Fruit fly (Drosophila melanogaster) whole organism, wandering third instar larva: Measurements from ENCODE around the gene CG14275.

Source experiments
- Abd-B ChIP-seq: fragments of >200 bp; optimal IDR thresholded peaks from 2 replicates; lab custom pipeline; 2017; ENCODE audit warnings: missing biosample characterization, missing genetic modification characterization
- CG32264 ChIP-seq: fragments of 200-800 bp; sonication (Bioruptor generic); optimal IDR thresholded peaks from 2 replicates; lab custom pipeline; 2016; ENCODE audit warnings: missing biosample characterization, missing genetic modification characterization
- CG9705 ChIP-seq: fragments of 200-800 bp; sonication (Bioruptor generic); optimal IDR thresholded peaks from 2 replicates; lab custom pipeline; 2018; ENCODE audit warnings: missing biosample characterization, mild to moderate bottlenecking, missing genetic modification characterization
- CrebA ChIP-seq: fragments of 200-800 bp; sonication (Bioruptor generic); optimal IDR thresholded peaks from 2 replicates; lab custom pipeline; 2016; ENCODE audit warnings: missing biosample characterization, mild to moderate bottlenecking, missing genetic modification characterization, borderline replicate concordance
- Dfd ChIP-seq: fragments of >200 bp; optimal IDR thresholded peaks from 2 replicates; lab custom pipeline; 2017; ENCODE audit warnings: missing biosample characterization, missing genetic modification characterization
- Dif ChIP-seq: fragments of 200-275, 200-300 bp; sonication (Bioruptor generic); optimal IDR thresholded peaks from 2 replicates; lab custom pipeline; 2018; ENCODE audit warnings: missing biosample characterization, missing genetic modification characterization; ENCODE audit not compliant: partially characterized antibody
- GATAd ChIP-seq: sonication (Bioruptor generic); optimal IDR thresholded peaks from 2 replicates; lab custom pipeline; 2016; ENCODE audit warnings: missing biosample characterization, missing genetic modification characterization
- HLH106 ChIP-seq: fragments of 200-800 bp; optimal IDR thresholded peaks from 3 replicates; lab custom pipeline; 2019; ENCODE audit warnings: missing biosample characterization, mild to moderate bottlenecking, missing genetic modification characterization, moderate library complexity
- Hnf4 ChIP-seq: fragments of 200-800 bp; sonication (Bioruptor generic); optimal IDR thresholded peaks from 2 replicates; lab custom pipeline; 2016; ENCODE audit warnings: missing biosample characterization, mild to moderate bottlenecking, missing genetic modification characterization
- Hr78 ChIP-seq: fragments of >200 bp; optimal IDR thresholded peaks from 2 replicates; lab custom pipeline; 2017; ENCODE audit warnings: missing biosample characterization, missing genetic modification characterization
- Hr83 ChIP-seq: fragments of 200-300 bp; sonication (Bioruptor generic); optimal IDR thresholded peaks from 2 replicates; lab custom pipeline; 2016; ENCODE audit warnings: missing biosample characterization, mild to moderate bottlenecking, missing genetic modification characterization, moderate library complexity; ENCODE audit not compliant: poor library complexity, severe bottlenecking
- Jra ChIP-seq: sonication (Bioruptor generic); optimal IDR thresholded peaks from 2 replicates; lab custom pipeline; 2016; ENCODE audit warnings: missing biosample characterization, missing genetic modification characterization
- Mio ChIP-seq: sonication (Bioruptor generic); optimal IDR thresholded peaks from 2 replicates; lab custom pipeline; 2016; ENCODE audit warnings: missing biosample characterization, missing genetic modification characterization
- Myc ChIP-seq: fragments of >200 bp; optimal IDR thresholded peaks from 2 replicates; lab custom pipeline; 2017
- N ChIP-seq: fragments of >200 bp; optimal IDR thresholded peaks from 2 replicates; lab custom pipeline; 2018; ENCODE audit warnings: missing biosample characterization, missing external identifiers, missing genetic modification characterization
- OdsH ChIP-seq: fragments of 200-800 bp; sonication (Bioruptor generic); optimal IDR thresholded peaks from 2 replicates; lab custom pipeline; 2016; ENCODE audit warnings: missing biosample characterization, mild to moderate bottlenecking, missing genetic modification characterization
- Rel ChIP-seq, 2 experiments: fragments of 200-800 bp; sonication (Bioruptor generic) in 1 of 2; optimal IDR thresholded peaks; 2 replicates in 1 of 2; 3 replicates in 1 of 2; lab custom pipeline; 2016 to 2019; ENCODE audit warnings: mild to moderate bottlenecking in 2 of 2, missing biosample characterization in 2 of 2, missing genetic modification characterization in 2 of 2, moderate library complexity in 1 of 2
- Sp1 ChIP-seq: fragments of 200-800 bp; sonication (Bioruptor generic); optimal IDR thresholded peaks from 3 replicates; lab custom pipeline; 2019; ENCODE audit warnings: missing biosample characterization, mild to moderate bottlenecking, missing genetic modification characterization, moderate library complexity
- Vsx2 ChIP-seq: fragments of 200-300, 225-300 bp; sonication (Bioruptor generic); optimal IDR thresholded peaks from 2 replicates; lab custom pipeline; 2018; ENCODE audit warnings: missing biosample characterization, missing genetic modification characterization; ENCODE audit not compliant: partially characterized antibody
- br ChIP-seq: fragments of 200-800 bp; sonication (Bioruptor generic); optimal IDR thresholded peaks from 2 replicates; lab custom pipeline; 2016; ENCODE audit warnings: missing biosample characterization, missing genetic modification characterization
- brk ChIP-seq: fragments of 200-800 bp; sonication (Bioruptor generic); optimal IDR thresholded peaks from 2 replicates; lab custom pipeline; 2016; ENCODE audit warnings: missing biosample characterization, mild to moderate bottlenecking, missing genetic modification characterization
- dl ChIP-seq, 2 experiments: fragments of 175-275, 200-275 bp in 1 of 2; fragments of 200-275 bp in 1 of 2; sonication (Bioruptor generic); optimal IDR thresholded peaks; lab custom pipeline; 2018; ENCODE audit warnings: mild to moderate bottlenecking in 2 of 2, missing biosample characterization in 2 of 2, missing genetic modification characterization in 2 of 2, moderate library complexity in 2 of 2; ENCODE audit not compliant: partially characterized antibody in 2 of 2, insufficient read depth in 1 of 2
- dmrt93B ChIP-seq: fragments of 200-800 bp; sonication (Bioruptor generic); optimal IDR thresholded peaks from 2 replicates; lab custom pipeline; 2018; ENCODE audit warnings: missing biosample characterization, mild to moderate bottlenecking, missing genetic modification characterization
- dsf ChIP-seq: sonication (Bioruptor generic); optimal IDR thresholded peaks from 2 replicates; lab custom pipeline; 2016; ENCODE audit warnings: missing biosample characterization, missing genetic modification characterization, borderline replicate concordance
- ey ChIP-seq: fragments of 200-800 bp; sonication (Bioruptor generic); optimal IDR thresholded peaks from 2 replicates; lab custom pipeline; 2016; ENCODE audit warnings: missing biosample characterization, missing genetic modification characterization
- foxo ChIP-seq, 2 experiments: fragments of 200-800 bp; sonication (Bioruptor generic); optimal IDR thresholded peaks; 2 replicates in 1 of 2; 3 replicates in 1 of 2; lab custom pipeline; 2016 to 2017; ENCODE audit warnings: missing biosample characterization in 2 of 2, missing genetic modification characterization in 2 of 2
- fru ChIP-seq: fragments of 200-800 bp; sonication (Bioruptor generic); optimal IDR thresholded peaks from 3 replicates; lab custom pipeline; 2016; ENCODE audit warnings: missing biosample characterization, mild to moderate bottlenecking, missing genetic modification characterization
- h ChIP-seq: fragments of 200-800 bp; sonication (Bioruptor generic); optimal IDR thresholded peaks from 3 replicates; lab custom pipeline; 2016; ENCODE audit warnings: missing biosample characterization, mild to moderate bottlenecking, missing genetic modification characterization
- jim ChIP-seq: fragments of 175-275, 200-325 bp; sonication (Bioruptor generic); optimal IDR thresholded peaks from 2 replicates; lab custom pipeline; 2016; ENCODE audit warnings: missing biosample characterization, mild to moderate bottlenecking, missing genetic modification characterization
- lola ChIP-seq: fragments of >200 bp; optimal IDR thresholded peaks from 2 replicates; lab custom pipeline; 2017; ENCODE audit warnings: missing biosample characterization, missing genetic modification characterization
- pan ChIP-seq: fragments of >200 bp; optimal IDR thresholded peaks from 2 replicates; lab custom pipeline; 2017
- psq ChIP-seq: fragments of 200-800 bp; sonication (Bioruptor generic); optimal IDR thresholded peaks from 3 replicates; lab custom pipeline; 2017; ENCODE audit warnings: missing biosample characterization, mild to moderate bottlenecking, missing genetic modification characterization, moderate library complexity
- rgr ChIP-seq: fragments of 200-800 bp; sonication (Bioruptor generic); optimal IDR thresholded peaks from 3 replicates; lab custom pipeline; 2016; ENCODE audit warnings: missing biosample characterization, mild to moderate bottlenecking, missing genetic modification characterization
- sage ChIP-seq: fragments of 200-800 bp; sonication (Bioruptor generic); optimal IDR thresholded peaks from 2 replicates; lab custom pipeline; 2016; ENCODE audit warnings: missing biosample characterization, mild to moderate bottlenecking, missing genetic modification characterization
- sv ChIP-seq: fragments of 200-800 bp; sonication (Bioruptor generic); optimal IDR thresholded peaks from 3 replicates; lab custom pipeline; 2016; ENCODE audit warnings: missing biosample characterization, missing genetic modification characterization
- tai ChIP-seq: sonication (Bioruptor generic); optimal IDR thresholded peaks from 2 replicates; lab custom pipeline; 2016; ENCODE audit warnings: missing biosample characterization, missing genetic modification characterization
- usp ChIP-seq: fragments of >200 bp; optimal IDR thresholded peaks from 2 replicates; lab custom pipeline; 2017; ENCODE audit warnings: missing biosample characterization, missing genetic modification characterization
- woc ChIP-seq: sonication (Bioruptor generic); optimal IDR thresholded peaks from 2 replicates; lab custom pipeline; 2016; ENCODE audit warnings: missing biosample characterization, mild to moderate bottlenecking, missing genetic modification characterization

CG14275 gene

dm6 chr2L:8290653-8291233 is 36.5 kb upstream of the CG14275 start:
- TF ChIP-seq CrebA (GFP tag; lab: Kevin White, UChicago), result peak; percentile 62
- peak; percentile 8 for TF ChIP-seq Rel (GFP tag; optimal IDR thresholded peaks at IDR 0.05; lab: Kevin White, UChicago)
- peak; percentile 62 for TF ChIP-seq Rel (tag; optimal IDR thresholded peaks at IDR 0.05; lab: Kevin White, UChicago)
- TF ChIP-seq OdsH (GFP tag; lab: Kevin White, UChicago), result peak; percentile 83
- TF ChIP-seq Sp1, result peak; percentile 85
- TF ChIP-seq HLH106 (tag; lab: Kevin White, UChicago), result peak; percentile 87
- peak; percentile 64 for TF ChIP-seq Jra (GFP tag; lab: Kevin White, UChicago)
- peak; percentile 85 for TF ChIP-seq ey (GFP tag; lab: Kevin White, UChicago)
- no peak for TF ChIP-seq jim (GFP tag; lab: Kevin White, UChicago)
- peak; percentile 73 for TF ChIP-seq dmrt93B (GFP tag; lab: Kevin White, UChicago)
- TF ChIP-seq CG9705 (GFP tag; lab: Kevin White, UChicago), result peak; percentile 63
- TF ChIP-seq tai (GFP tag; lab: Kevin White, UChicago), result peak; percentile 81
- TF ChIP-seq dl (GFP tag; optimal IDR thresholded peaks at IDR 0.05; lab: Kevin White, UChicago; ENCODE audit: insufficient read depth in 1 of 2, partially characterized antibody in 2 of 2), result no peak
- TF ChIP-seq foxo (GFP tag; optimal IDR thresholded peaks at IDR 0.05; lab: Kevin White, UChicago), result peak; percentile 30 to 89
- TF ChIP-seq fru, result peak; percentile 87
- TF ChIP-seq Abd-B (GFP tag; lab: Kevin White, UChicago), result no peak
- TF ChIP-seq Hnf4, result peak; percentile 85
- no peak for TF ChIP-seq dsf (GFP tag; lab: Kevin White, UChicago)
- peak; percentile 85 for TF ChIP-seq br (GFP tag; lab: Kevin White, UChicago)
- TF ChIP-seq rgr (GFP tag; lab: Kevin White, UChicago), result peak; percentile 83
- peak; percentile 76 for TF ChIP-seq psq (GFP tag; lab: Kevin White, UChicago)
- no peak for TF ChIP-seq Hr83 (GFP tag; lab: Kevin White, UChicago)
- no peak for TF ChIP-seq lola (GFP tag; lab: Kevin White, UChicago)
- no peak for TF ChIP-seq GATAd
- TF ChIP-seq CG32264 (GFP tag; lab: Kevin White, UChicago), result peak; percentile 59
- peak; percentile 15 for TF ChIP-seq Mio (GFP tag; lab: Kevin White, UChicago)
- peak; percentile 61 for TF ChIP-seq brk
- peak; percentile 89 for TF ChIP-seq h (GFP tag; lab: Kevin White, UChicago)
- TF ChIP-seq Hr78 (GFP tag; lab: Kevin White, UChicago), result no peak
- no peak for TF ChIP-seq pan (lab: Kevin White, UChicago)
- TF ChIP-seq woc, result peak; percentile 85
- TF ChIP-seq N (GFP tag; lab: Kevin White, UChicago), result no peak
- no peak for TF ChIP-seq Dif
- TF ChIP-seq sage (GFP tag; lab: Kevin White, UChicago), result peak; percentile 73
- no peak for TF ChIP-seq usp (GFP tag; lab: Kevin White, UChicago)

- peak; percentile 12 to 75 for TF ChIP-seq foxo (GFP tag; optimal IDR thresholded peaks at IDR 0.05; lab: Kevin White, UChicago)
- peak; percentile 86 for TF ChIP-seq OdsH (GFP tag; lab: Kevin White, UChicago)
- TF ChIP-seq dmrt93B (GFP tag; lab: Kevin White, UChicago), result peak; percentile 33
- TF ChIP-seq Hr78 (GFP tag; lab: Kevin White, UChicago), result no peak
- TF ChIP-seq br (GFP tag; lab: Kevin White, UChicago), result peak; percentile 83
- no peak for TF ChIP-seq Myc (lab: Kevin White, UChicago)
- TF ChIP-seq Vsx2 (GFP tag; lab: Kevin White, UChicago), result no peak
- TF ChIP-seq woc, result peak; percentile 55
- no peak for TF ChIP-seq usp (GFP tag; lab: Kevin White, UChicago)
- TF ChIP-seq Hr83 (GFP tag; lab: Kevin White, UChicago), result no peak
- peak; percentile 25 for TF ChIP-seq CG9705 (GFP tag; lab: Kevin White, UChicago)
- peak; percentile 62 for TF ChIP-seq CrebA (GFP tag; lab: Kevin White, UChicago)
- peak; percentile 80 for TF ChIP-seq h (GFP tag; lab: Kevin White, UChicago)
- no peak for TF ChIP-seq Dif
- TF ChIP-seq sage (GFP tag; lab: Kevin White, UChicago), result peak; percentile 3
- TF ChIP-seq Hnf4, result peak; percentile 78
- peak; percentile 78 for TF ChIP-seq fru
- no peak for TF ChIP-seq pan (lab: Kevin White, UChicago)
- TF ChIP-seq Dfd, result peak; percentile 54
- peak; percentile 96 for TF ChIP-seq sv (GFP tag; lab: Kevin White, UChicago)
- no peak for TF ChIP-seq Mio (GFP tag; lab: Kevin White, UChicago)
- TF ChIP-seq psq (GFP tag; lab: Kevin White, UChicago), result peak; percentile 59
- TF ChIP-seq Sp1, result peak; percentile 80
- no peak for TF ChIP-seq dl (GFP tag; optimal IDR thresholded peaks at IDR 0.05; lab: Kevin White, UChicago; ENCODE audit: insufficient read depth in 1 of 2, partially characterized antibody in 2 of 2)
- peak; percentile 84 for TF ChIP-seq rgr (GFP tag; lab: Kevin White, UChicago)
- TF ChIP-seq Rel (GFP tag; optimal IDR thresholded peaks at IDR 0.05; lab: Kevin White, UChicago), result no peak
- peak; percentile 32 for TF ChIP-seq Rel (tag; optimal IDR thresholded peaks at IDR 0.05; lab: Kevin White, UChicago)
- no peak for TF ChIP-seq lola (GFP tag; lab: Kevin White, UChicago)
- TF ChIP-seq N (GFP tag; lab: Kevin White, UChicago), result no peak
- TF ChIP-seq dsf (GFP tag; lab: Kevin White, UChicago), result peak; percentile 26
- TF ChIP-seq ey (GFP tag; lab: Kevin White, UChicago), result peak; percentile 88
- TF ChIP-seq HLH106 (tag; lab: Kevin White, UChicago), result peak; percentile 78
- no peak for TF ChIP-seq Abd-B (GFP tag; lab: Kevin White, UChicago)
- TF ChIP-seq brk, result peak; percentile 61
- TF ChIP-seq jim (GFP tag; lab: Kevin White, UChicago), result no peak
- peak; percentile 80 for TF ChIP-seq tai (GFP tag; lab: Kevin White, UChicago)
- TF ChIP-seq GATAd, result no peak
- peak; percentile 56 for TF ChIP-seq CG32264 (GFP tag; lab: Kevin White, UChicago)
- no peak for TF ChIP-seq Jra (GFP tag; lab: Kevin White, UChicago)
Observed at dm6 chr2L:8292159-8292887, 34.9 kb upstream of the CG14275 start.
